Worm (Caenorhabditis elegans) whole organism, young adult: ENCODE data around the gene H02F09.3.

Source experiments
- T07F8.4 ChIP-seq: sonication (generic microtip); optimal IDR thresholded peaks from 2 replicates; lab custom pipeline; 2016; ENCODE audit warnings: mild to moderate bottlenecking, missing genetic modification characterization, moderate library complexity, missing compliant biosample characterization
- Y79H2A.3 ChIP-seq: fragments of 200-800 bp; sonication (Bioruptor generic); conservative IDR thresholded peaks from 2 replicates; pipeline ENCODE4 v1.3.6; 2022; ENCODE audit warnings: missing genetic modification reagents, missing genetic modification characterization, missing compliant biosample characterization
- ama-1 ChIP-seq, 3 experiments: fragments of 150-350 bp in 1 of 3; sonication (generic microtip) in 2 of 3; optimal IDR thresholded peaks; 2 replicates each; lab custom pipeline; 2014 to 2018; ENCODE audit warnings: missing biosample characterization in 2 of 3, missing genetic modification characterization in 2 of 3, missing genetic modification reagents in 2 of 3
- ccch-3 ChIP-seq: fragments of 200-800 bp; sonication (Bioruptor generic); optimal IDR thresholded peaks from 2 replicates; lab custom pipeline; 2018; ENCODE audit warnings: mild to moderate bottlenecking, missing genetic modification characterization, missing compliant biosample characterization
- hsf-1 ChIP-seq: fragments of 200-800 bp; sonication (Bioruptor generic); IDR thresholded peaks from 2 replicates; pipeline ENCODE4 v1.3.6; 2022; ENCODE audit warnings: missing genetic modification reagents, missing genetic modification characterization, missing compliant biosample characterization
- madf-6 ChIP-seq: fragments of 200-800 bp; sonication (Bioruptor generic); IDR thresholded peaks from 2 replicates; pipeline ENCODE4 v1.3.6; 2022; ENCODE audit warnings: missing genetic modification reagents, missing genetic modification characterization, missing compliant biosample characterization
- snpc-1.3 ChIP-seq: sonication (generic microtip); optimal IDR thresholded peaks from 2 replicates; lab custom pipeline; 2017; ENCODE audit warnings: missing genetic modification characterization, mild to moderate bottlenecking, missing compliant biosample characterization, antibody characterized with exemption, moderate library complexity, missing genotype, missing genetic modification reagents; ENCODE audit not compliant: insufficient read depth
- zfh-2 ChIP-seq: fragments of 200-800 bp; sonication (Bioruptor generic); conservative IDR thresholded peaks from 2 replicates; pipeline ENCODE4 v1.3.6; 2022; ENCODE audit warnings: missing genetic modification reagents, missing genetic modification characterization, missing compliant biosample characterization

DNA sequence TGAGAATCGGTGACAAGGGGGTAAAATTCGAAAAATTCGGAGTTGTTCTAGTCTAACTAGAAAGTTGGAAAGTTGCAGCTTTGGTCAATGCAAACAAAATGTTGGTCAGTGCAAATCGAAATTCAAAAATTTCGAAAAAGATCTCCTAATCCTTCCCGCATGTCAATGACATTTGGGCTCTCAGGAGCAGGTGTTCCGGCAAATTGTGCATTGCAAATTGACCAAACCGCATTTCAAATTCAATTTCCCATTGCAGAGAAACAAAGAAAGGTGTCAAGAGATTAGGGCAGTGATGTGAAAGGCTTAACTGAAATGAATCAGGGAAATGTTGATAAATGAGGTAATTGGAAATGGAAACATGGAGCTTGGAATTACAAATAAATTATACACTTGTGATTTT is 45.2 kb upstream of the H02F09.3 start:
- TF ChIP-seq Y79H2A.3 (GFP tag; lab: Robert Waterston, UW) (no peak), snpc-1.3 (tag; lab: Kevin White, UChicago) (no peak), hsf-1 (GFP tag; lab: Robert Waterston, UW) (no peak), ama-1 (optimal IDR thresholded peaks at IDR 0.05; lab: Kevin White, UChicago) (no peak), ama-1 (GFP tag; optimal IDR thresholded peaks at IDR 0.05; lab: Kevin White, UChicago) (no peak), madf-6 (GFP tag; lab: Robert Waterston, UW) (no peak), zfh-2 (GFP tag; lab: Robert Waterston, UW) (no peak), ccch-3 (GFP tag; lab: Kevin White, UChicago) (no peak), T07F8.4 (no peak)
